Worm (Caenorhabditis elegans): Measurements from ENCODE around the gene T04A6.1.

The T04A6.1 gene

ce11 chrIII:7655498-7655897 is 39.2 kb downstream of the T04A6.1 start:
- TF ChIP-seq fos-1 (tag; optimal IDR thresholded peaks at IDR 0.05): no peak
- TF ChIP-seq mep-1 (tag; optimal IDR thresholded peaks at IDR 0.05): no peak
- TF ChIP-seq set-16 (GFP tag; IDR thresholded peaks at IDR 0.05): peak; percentile 55; the same call in 1 of the 2 replicates
- no peak for TF ChIP-seq cey-2 (tag; optimal IDR thresholded peaks at IDR 0.05; ENCODE audit: borderline replicate concordance, insufficient read depth)
- no peak for TF ChIP-seq unc-39 (tag; optimal IDR thresholded peaks at IDR 0.05)
- peak; percentile 54; the same call in 1 of the 2 replicates for TF ChIP-seq egl-43 (GFP tag; IDR thresholded peaks at IDR 0.05)
- no peak for TF ChIP-seq F26F4.8 (GFP tag; conservative IDR thresholded peaks at IDR 0.05)
- TF ChIP-seq aha-1 (tag): peak; percentile 90

- TF ChIP-seq hlh-11 (tag; optimal IDR thresholded peaks at IDR 0.05): no peak
- TF ChIP-seq T26A8.4 (GFP tag; IDR thresholded peaks at IDR 0.05): no peak
- TF ChIP-seq hif-1 (tag; optimal IDR thresholded peaks at IDR 0.05): no peak
- TF ChIP-seq unc-39 (tag; optimal IDR thresholded peaks at IDR 0.05): no peak
- TF ChIP-seq Y48G9A.11 (GFP tag; IDR thresholded peaks at IDR 0.05): no peak
- no peak for TF ChIP-seq dve-1 (tag; optimal IDR thresholded peaks at IDR 0.05; ENCODE audit: insufficient read depth)
- no peak for TF ChIP-seq lin-39 (tag; optimal IDR thresholded peaks at IDR 0.05)
- no peak for TF ChIP-seq ces-1 (GFP tag; optimal IDR thresholded peaks at IDR 0.05)
- TF ChIP-seq jun-1 (tag; optimal IDR thresholded peaks at IDR 0.05): no peak
- no peak for TF ChIP-seq set-16 (GFP tag; IDR thresholded peaks at IDR 0.05)
- TF ChIP-seq zip-2 (tag; optimal IDR thresholded peaks at IDR 0.05): no peak
- TF ChIP-seq tra-1 (GFP tag; IDR thresholded peaks at IDR 0.05): no peak
- no peak for TF ChIP-seq lin-38 (GFP tag; IDR thresholded peaks at IDR 0.05)
Observed at ce11 chrIII:7655932-7656331, 39.6 kb downstream of the T04A6.1 start, which contains the start of gene baz-2. Gene baz-2 (minus strand): TSS chrIII:7656032.

- TF ChIP-seq unc-62 (GFP tag; optimal IDR thresholded peaks at IDR 0.05 in 1 of 2) (peak in 1 of 2 experiments; percentile 93), unc-62 (tag; optimal IDR thresholded peaks at IDR 0.05) (no peak), set-16 (GFP tag; IDR thresholded peaks at IDR 0.05) (no peak)
Observed at ce11 chrIII:7656474-7656873, 40.1 kb downstream of the T04A6.1 start, which contains the start of gene ZK783.7. Gene ZK783.7 (plus strand): TSS chrIII:7656719.

DNA sequence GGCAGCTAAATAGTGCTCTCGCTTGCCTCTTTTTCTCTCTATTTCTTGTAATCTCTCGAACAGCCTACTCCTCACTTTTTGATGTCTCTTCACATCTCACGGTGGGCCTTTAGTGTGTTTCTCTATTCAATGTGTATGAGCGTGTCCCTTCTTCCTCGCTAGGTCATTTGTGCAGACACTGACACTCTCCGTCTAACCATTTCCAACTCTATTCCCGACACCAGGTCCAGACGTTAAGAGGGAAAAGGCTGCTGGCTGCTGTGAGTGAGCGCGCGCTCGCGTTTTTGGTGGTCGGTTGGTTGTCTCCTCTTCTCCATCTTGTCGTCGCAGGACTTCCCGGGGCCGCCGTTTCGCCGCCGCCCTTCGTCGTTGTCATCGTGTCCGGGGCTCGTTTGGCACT is 43.1 kb downstream of the T04A6.1 start:
- TF ChIP-seq ceh-82 (tag; optimal IDR thresholded peaks at IDR 0.05): no peak
- TF ChIP-seq mep-1 (tag; optimal IDR thresholded peaks at IDR 0.05): no peak
- TF ChIP-seq nhr-11 (tag; optimal IDR thresholded peaks at IDR 0.05): peak; percentile 53
- no peak for TF ChIP-seq ceh-20 (GFP tag; IDR thresholded peaks at IDR 0.05)
- TF ChIP-seq ctbp-1 (GFP tag; IDR thresholded peaks at IDR 0.05): peak; percentile 76
- TF ChIP-seq daf-16 (GFP tag; optimal IDR thresholded peaks at IDR 0.05): peak in 1 of 2 experiments; percentile 25
- TF ChIP-seq daf-16 (tag; optimal IDR thresholded peaks at IDR 0.05): no peak
- no peak for TF ChIP-seq dmd-9 (GFP tag; IDR thresholded peaks at IDR 0.05)
- no peak for TF ChIP-seq madf-9 (GFP tag; conservative IDR thresholded peaks at IDR 0.05)
- TF ChIP-seq nhr-111 (GFP tag; optimal IDR thresholded peaks at IDR 0.05): no peak
- TF ChIP-seq spr-1 (tag; optimal IDR thresholded peaks at IDR 0.05): no peak
- no peak for TF ChIP-seq unc-39 (tag; optimal IDR thresholded peaks at IDR 0.05)
- TF ChIP-seq aha-1 (tag): no peak
- TF ChIP-seq vab-7 (GFP tag; IDR thresholded peaks at IDR 0.05): 0 out of 2 replicates have a peak, but pooled peaks have one; percentile 7
- TF ChIP-seq nhr-6 (tag; optimal IDR thresholded peaks at IDR 0.05): no peak
- TF ChIP-seq nhr-10 (tag; optimal IDR thresholded peaks at IDR 0.05): no peak
- no peak for TF ChIP-seq lin-1 (GFP tag; IDR thresholded peaks at IDR 0.05)
- peak; percentile 5 for TF ChIP-seq dpl-1 (GFP tag; optimal IDR thresholded peaks at IDR 0.05)
- no peak for TF ChIP-seq R02D3.7 (tag; optimal IDR thresholded peaks at IDR 0.05)
- peak; percentile 68 for TF ChIP-seq rbr-2 (tag; optimal IDR thresholded peaks at IDR 0.05)
- no peak for TF ChIP-seq lin-15B (tag; optimal IDR thresholded peaks at IDR 0.05)
- TF ChIP-seq daf-19 (GFP tag; conservative IDR thresholded peaks at IDR 0.05): no peak
- TF ChIP-seq D1046.2 (GFP tag; IDR thresholded peaks at IDR 0.05): no peak
- no peak for TF ChIP-seq nhr-42 (GFP tag; IDR thresholded peaks at IDR 0.05)
- TF ChIP-seq nhr-76 (tag; optimal IDR thresholded peaks at IDR 0.05): no peak
- no peak for TF ChIP-seq ceh-44 (GFP tag; IDR thresholded peaks at IDR 0.05)
- TF ChIP-seq skn-1 (tag; optimal IDR thresholded peaks at IDR 0.05): no peak
- TF ChIP-seq nhr-28 (tag; optimal IDR thresholded peaks at IDR 0.05): peak; percentile 43
- no peak for TF ChIP-seq ztf-7 (tag; optimal IDR thresholded peaks at IDR 0.05)
- TF ChIP-seq pqm-1 (tag; optimal IDR thresholded peaks at IDR 0.05): no peak

Measured in whole organism, L4 larva.